Worm (Caenorhabditis elegans) whole organism, L4/young adult: Measurements from ENCODE around the gene nas-31.

Experiments used
- W03F9.2 ChIP-seq: fragments of 150-350 bp; optimal IDR thresholded peaks from 2 replicates; lab custom pipeline; 2014; ENCODE audit warnings: missing biosample characterization, missing genetic modification characterization
- dao-5 ChIP-seq: sonication (generic microtip); optimal IDR thresholded peaks from 2 replicates; lab custom pipeline; 2016; ENCODE audit warnings: missing genotype, missing genetic modification characterization, moderate library complexity, missing compliant biosample characterization
- him-1 ChIP-seq: sonication (generic microtip); optimal IDR thresholded peaks from 2 replicates; lab custom pipeline; 2016; ENCODE audit warnings: missing genotype, missing genetic modification reagents, missing genetic modification characterization, missing compliant biosample characterization

nas-31 gene

DNA sequence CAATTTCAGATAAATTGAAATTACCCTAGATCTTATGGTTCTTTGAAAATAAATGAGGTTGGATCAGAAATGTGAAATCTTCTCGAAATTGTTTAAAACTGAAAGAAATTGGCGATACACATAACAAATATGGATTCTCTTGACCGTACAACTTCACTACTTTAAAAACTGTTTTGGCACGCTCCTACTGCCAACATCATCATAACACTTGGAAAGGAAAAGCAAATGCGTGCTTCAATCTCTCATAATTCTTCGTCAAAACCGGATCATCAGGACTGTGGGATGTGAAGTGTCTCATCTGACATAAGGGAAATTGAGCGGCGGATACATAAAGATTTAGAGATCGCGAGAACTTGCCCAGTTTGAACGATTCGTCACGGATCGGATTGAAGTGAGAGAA is 23.5 kb downstream of the nas-31 start, which contains the start of gene F32D8.7:
Gene F32D8.7, plus strand, starts transcription at position 329 of the 400 bp plus-strand sequence.
- no peak for TF ChIP-seq W03F9.2 (tag; lab: Kevin White, UChicago)

DNA sequence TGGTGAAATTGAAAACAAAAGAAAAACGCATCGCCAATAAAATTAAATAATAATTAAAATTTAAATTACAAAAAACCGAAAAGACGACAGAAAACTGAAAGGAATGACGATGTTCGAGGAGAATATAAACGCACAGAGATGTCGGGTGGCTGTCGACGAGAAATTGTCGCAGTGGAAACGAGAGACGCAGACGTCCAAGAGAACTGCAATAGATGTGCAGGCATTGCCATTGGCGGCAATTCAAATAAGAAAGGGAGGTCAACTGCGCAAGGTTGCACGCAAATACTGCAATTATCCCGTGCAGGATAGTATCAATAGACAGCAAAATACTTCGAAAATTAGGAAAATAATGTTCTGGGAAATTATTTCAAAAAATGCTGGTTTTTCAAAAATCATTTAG is 24.5 kb downstream of the nas-31 start:
- TF ChIP-seq dao-5 (tag; lab: Kevin White, UChicago) (peak; percentile 43), him-1 (tag; lab: Kevin White, UChicago) (peak; percentile 97), W03F9.2 (tag; lab: Kevin White, UChicago) (peak; percentile 97)

DNA sequence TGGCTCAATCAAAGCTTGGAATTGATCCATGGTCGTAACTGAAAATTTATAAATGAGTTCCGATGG is 24.7 kb downstream of the nas-31 start, which contains the start of gene sec-61.G:
Gene sec-61.G, minus strand, starts transcription at position 38 of the 66 bp plus-strand sequence.
- no peak for TF ChIP-seq W03F9.2 (tag; lab: Kevin White, UChicago)
- TF ChIP-seq him-1 (tag; lab: Kevin White, UChicago), result no peak
- TF ChIP-seq dao-5 (tag; lab: Kevin White, UChicago), result no peak

DNA sequence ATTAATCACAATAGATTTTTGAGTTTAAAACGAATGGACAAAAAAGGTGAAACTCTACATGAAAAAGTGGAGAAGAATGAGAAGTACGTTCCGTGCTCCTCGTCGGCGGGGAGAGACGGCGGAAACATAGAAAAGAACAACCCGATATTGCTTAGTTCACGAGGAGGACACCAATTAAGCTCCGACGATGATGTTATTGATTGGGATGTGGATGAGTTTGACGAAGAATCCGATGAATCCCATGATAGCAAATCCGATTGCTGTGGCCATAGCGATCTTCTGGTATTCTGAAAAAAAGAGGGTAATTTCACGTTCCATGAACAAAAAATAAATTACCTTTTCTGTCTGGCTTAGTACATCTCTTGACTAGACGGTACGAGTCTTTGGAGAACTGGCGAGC is 24.9 kb downstream of the nas-31 start:
- TF ChIP-seq him-1 (tag; lab: Kevin White, UChicago), result no peak
- no peak for TF ChIP-seq W03F9.2 (tag; lab: Kevin White, UChicago)
- TF ChIP-seq dao-5 (tag; lab: Kevin White, UChicago), result no peak

DNA sequence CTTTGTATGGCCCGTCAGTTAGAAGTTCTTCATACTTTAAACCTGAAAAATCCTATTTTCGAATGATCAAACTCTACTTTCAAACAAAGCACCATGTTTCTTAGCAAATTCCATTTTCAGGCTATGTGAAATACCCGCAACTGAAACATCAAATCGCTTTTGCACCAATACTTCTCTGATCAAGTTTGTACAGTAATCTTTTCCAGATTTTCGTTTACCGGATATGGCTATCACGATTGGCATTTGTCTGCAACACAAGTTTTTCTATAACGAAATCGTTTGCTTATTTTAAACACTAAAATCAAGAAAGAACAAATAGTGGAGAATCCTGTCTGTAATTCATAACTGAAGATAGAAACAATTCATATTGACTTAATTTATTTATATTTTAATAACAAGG is 25.4 kb downstream of the nas-31 start, which contains the start of gene F32D8.13:
Gene F32D8.13, minus strand, starts transcription at position 249 of the 400 bp plus-strand sequence.
- TF ChIP-seq dao-5 (tag; lab: Kevin White, UChicago), result no peak

DNA sequence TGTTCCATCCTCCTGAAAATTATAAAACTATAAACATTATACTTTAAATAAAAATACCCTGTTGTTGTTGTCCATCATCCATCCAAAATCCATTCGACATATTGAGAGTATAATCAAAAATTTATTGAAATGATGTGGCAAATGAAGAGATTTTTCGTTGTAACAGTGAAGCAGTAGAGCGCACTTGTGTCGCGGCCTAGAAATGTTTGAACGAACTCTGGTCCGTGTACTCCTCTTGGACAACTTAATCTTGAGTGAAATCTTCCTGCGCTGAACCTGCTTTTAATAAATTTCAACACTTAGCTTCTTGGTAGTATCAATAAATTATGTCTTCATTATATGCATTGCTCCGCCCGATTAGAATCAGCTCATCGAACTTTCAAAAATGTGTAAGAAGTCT is 27.0 kb downstream of the nas-31 start, which contains the start of the genes F32D8.14 and F32D8.5:
Gene F32D8.14, minus strand, starts transcription at position 188 of the 400 bp plus-strand sequence.
Gene F32D8.5, plus strand, starts transcription at position 200 of the 400 bp plus-strand sequence.
- TF ChIP-seq him-1 (tag; lab: Kevin White, UChicago) (peak; percentile 33), W03F9.2 (tag; lab: Kevin White, UChicago) (peak; percentile 92), dao-5 (tag; lab: Kevin White, UChicago) (no peak)

DNA sequence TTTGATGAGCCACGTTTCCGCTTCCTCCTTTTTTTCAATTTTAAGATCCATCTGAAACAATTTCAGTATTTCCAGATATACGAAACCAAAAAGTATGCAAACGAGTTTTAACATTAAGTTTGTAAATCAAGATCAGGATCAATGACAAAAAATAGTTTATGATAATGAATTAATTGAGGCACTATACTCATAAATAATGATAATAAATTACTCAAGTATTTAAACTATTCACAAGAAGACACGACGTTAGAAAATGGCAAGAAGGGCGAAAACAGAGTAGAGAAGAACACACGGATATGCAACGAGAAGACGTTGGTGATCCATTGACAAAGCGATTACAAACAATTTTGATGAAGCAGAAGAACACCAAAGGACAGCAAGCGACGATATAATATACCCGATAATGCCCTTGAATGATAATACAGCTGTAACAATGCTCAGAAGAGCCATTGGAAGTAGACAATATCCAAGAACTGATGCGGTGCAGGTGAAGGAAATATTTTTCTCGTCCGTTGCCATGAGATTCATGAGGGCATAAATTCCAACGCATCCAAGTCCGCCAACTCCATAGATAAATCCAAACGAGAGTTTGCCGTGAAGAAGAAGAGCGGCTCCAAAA is 28.0 kb downstream of the nas-31 start, which contains the start of gene F32D8.4:
Gene F32D8.4, minus strand, starts transcription at position 51 of the 619 bp plus-strand sequence.
- no peak for TF ChIP-seq him-1 (tag; lab: Kevin White, UChicago)
- no peak for TF ChIP-seq dao-5 (tag; lab: Kevin White, UChicago)
- TF ChIP-seq W03F9.2 (tag; lab: Kevin White, UChicago), result no peak

DNA sequence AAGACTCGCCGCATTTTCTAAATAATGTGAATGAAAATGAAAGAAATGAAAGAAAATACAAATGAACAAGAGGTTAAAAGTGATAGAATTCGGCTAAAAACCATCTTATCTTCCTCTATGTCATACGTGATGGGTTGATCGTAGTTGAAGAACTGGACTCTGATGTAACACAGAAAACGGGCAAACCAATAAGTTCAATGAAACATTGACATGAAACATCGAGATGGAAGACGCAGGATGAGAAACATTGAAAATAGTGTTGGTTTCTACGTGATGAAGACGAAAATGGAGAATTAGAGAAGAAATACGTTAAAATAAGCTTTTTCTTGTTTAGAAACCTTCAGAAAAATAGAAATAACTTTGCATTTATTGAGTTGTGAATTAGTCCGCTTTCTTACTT is 30.7 kb downstream of the nas-31 start, which contains the start of gene F32D8.12:
Gene F32D8.12, minus strand, starts transcription at position 48 of the 400 bp plus-strand sequence.
- TF ChIP-seq W03F9.2 (tag; lab: Kevin White, UChicago) (no peak), him-1 (tag; lab: Kevin White, UChicago) (no peak), dao-5 (tag; lab: Kevin White, UChicago) (no peak)

DNA sequence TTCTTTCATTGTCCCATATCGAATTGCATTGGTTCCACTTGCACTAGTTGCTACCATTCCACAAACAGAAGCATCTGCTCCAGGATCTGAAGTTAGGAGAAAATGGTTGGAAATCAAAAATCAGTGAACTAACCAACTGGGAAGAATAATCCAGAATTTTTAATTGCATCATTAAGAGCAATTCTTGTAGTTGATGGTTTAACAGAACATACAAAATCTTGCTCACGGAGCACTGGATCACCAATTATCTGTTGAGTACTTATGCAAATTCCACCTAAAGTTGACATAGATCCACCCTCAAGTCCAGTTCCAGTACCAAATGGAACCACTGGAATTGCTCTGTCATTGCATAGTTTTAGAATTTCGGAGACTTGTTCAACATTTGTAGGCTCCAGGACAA is 31.9 kb downstream of the nas-31 start:
- no peak for TF ChIP-seq him-1 (tag; lab: Kevin White, UChicago)
- TF ChIP-seq dao-5 (tag; lab: Kevin White, UChicago), result no peak
- no peak for TF ChIP-seq W03F9.2 (tag; lab: Kevin White, UChicago)

DNA sequence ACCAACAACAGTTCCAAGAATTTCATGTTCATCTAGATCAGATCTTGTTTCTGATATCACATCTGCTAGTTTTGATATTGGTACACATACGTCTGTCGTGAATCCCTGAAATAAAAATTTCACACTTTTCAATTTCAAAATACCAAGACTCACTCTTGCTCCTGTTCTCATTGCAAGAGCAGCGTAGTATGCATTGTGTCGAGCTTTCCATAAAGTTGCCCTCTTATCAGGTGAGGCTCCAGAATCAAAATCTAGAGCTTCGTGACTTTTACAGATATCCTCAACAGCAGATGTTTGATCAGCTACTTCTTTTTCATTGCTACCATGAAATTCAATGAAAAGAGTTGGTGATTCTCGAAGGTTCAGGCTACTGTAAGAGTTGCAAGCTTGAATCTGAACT is 32.6 kb downstream of the nas-31 start, which contains the start of gene F32D8.11:
Gene F32D8.11, minus strand, starts transcription at position 101 of the 400 bp plus-strand sequence.
- TF ChIP-seq dao-5 (tag; lab: Kevin White, UChicago) (no peak), W03F9.2 (tag; lab: Kevin White, UChicago) (no peak), him-1 (tag; lab: Kevin White, UChicago) (no peak)

DNA sequence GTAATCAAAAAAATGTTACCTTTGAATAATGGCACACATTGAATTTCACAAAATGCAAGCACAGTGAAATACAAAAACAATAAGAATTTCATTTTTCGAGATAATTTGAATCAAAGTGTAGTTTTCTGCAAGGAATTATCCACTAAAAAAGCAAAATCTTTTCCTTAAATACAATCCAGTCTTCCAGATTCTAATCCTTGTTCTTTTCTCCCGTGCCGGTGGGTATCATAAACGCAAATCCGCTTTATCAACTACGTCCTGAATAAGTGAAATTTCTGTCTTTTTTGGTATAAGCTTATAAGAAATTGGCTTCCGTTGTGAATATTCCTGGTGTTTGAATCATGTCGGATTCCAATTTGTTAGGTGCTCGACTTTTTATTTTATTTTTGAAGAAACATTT is 33.5 kb downstream of the nas-31 start:
- TF ChIP-seq dao-5 (tag; lab: Kevin White, UChicago), result no peak
- TF ChIP-seq him-1 (tag; lab: Kevin White, UChicago), result no peak

DNA sequence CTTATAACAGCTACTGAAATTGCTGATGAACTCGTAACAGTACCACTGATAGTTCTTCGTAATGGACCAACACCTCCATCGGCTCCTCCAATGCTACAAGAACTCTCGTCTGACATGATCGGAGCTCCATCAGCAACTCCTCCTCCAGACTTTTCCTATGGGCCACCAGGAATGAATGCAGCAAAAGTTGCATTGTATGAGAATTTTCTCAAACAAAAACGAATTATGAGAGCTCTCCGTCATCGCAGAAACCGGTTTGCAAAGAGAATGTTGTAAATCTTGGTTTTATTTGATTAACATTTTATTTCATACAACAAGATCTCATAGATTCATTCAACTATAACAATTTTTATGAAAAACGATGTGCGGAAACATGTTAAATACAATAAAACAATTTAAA is 34.1 kb downstream of the nas-31 start:
- no peak for TF ChIP-seq dao-5 (tag; lab: Kevin White, UChicago)
- TF ChIP-seq him-1 (tag; lab: Kevin White, UChicago), result no peak
- no peak for TF ChIP-seq W03F9.2 (tag; lab: Kevin White, UChicago)

DNA sequence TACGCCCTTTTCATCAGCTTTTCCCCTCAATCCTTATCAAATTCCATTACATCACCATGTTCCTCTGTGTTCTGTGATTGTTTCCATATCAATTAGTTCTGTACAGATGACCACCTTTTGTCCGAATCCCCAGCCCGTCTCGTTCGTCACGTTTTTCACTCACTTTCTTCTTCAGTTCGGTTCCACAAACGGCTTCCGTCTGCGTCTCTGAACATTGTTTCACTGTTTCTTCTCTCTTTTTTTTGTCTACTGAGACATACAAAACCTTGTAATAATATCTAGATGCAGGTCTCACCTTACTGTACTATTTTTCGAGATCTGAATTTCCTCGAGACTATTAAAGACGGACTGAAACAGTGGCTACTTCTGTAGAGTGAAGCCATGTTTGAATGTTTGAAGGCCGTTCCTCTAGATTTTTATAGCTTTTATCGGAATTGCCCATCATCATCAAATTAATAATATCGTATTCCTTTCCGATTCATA is 35.2 kb downstream of the nas-31 start, which contains the start of gene F32D8.3:
Gene F32D8.3, plus strand, starts transcription at position 433 of the 483 bp plus-strand sequence.
- TF ChIP-seq W03F9.2 (tag; lab: Kevin White, UChicago) (no peak), him-1 (tag; lab: Kevin White, UChicago) (no peak), dao-5 (tag; lab: Kevin White, UChicago) (no peak)

DNA sequence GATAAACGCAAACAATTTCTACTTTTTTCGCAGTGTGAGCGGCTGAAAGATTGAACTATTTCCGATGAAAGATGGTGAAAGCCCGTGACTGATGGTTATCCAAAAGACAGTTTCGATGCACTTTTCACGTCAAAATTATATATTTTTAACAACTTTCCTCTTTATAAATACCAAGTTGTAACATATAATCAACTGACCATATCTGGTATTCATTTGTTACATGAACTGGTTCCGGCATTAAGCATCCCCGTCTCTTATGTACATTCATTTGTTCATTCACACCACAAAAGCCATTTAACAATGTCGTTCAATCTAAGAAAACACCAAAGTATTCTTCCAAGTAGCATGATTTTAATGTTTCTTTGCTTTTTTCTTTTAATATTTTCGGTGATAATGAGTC is 38.2 kb downstream of the nas-31 start, which contains the start of gene F32D8.2:
Gene F32D8.2, plus strand, starts transcription at position 301 of the 400 bp plus-strand sequence.
- TF ChIP-seq him-1 (tag; lab: Kevin White, UChicago), result no peak
- no peak for TF ChIP-seq W03F9.2 (tag; lab: Kevin White, UChicago)
- no peak for TF ChIP-seq dao-5 (tag; lab: Kevin White, UChicago)
